Worm (Caenorhabditis elegans): ENCODE measurements around the gene F35B3.3.

- no peak for TF ChIP-seq flt-1 (GFP tag; IDR thresholded peaks at IDR 0.05)
- TF ChIP-seq ama-1 (optimal IDR thresholded peaks at IDR 0.05) = no peak
- no peak for TF ChIP-seq pes-1 (GFP tag; IDR thresholded peaks at IDR 0.05)
- no peak for TF ChIP-seq scrt-1 (GFP tag; IDR thresholded peaks at IDR 0.05)
- no peak for TF ChIP-seq F13C5.2 (tag; optimal IDR thresholded peaks at IDR 0.05)
These were observed 17.9 kb upstream of the F35B3.3 start for ce11 chrX:16995149-16995885.
